Worm (Caenorhabditis elegans): Measurements from ENCODE around the gene F01G10.9.

DNA sequence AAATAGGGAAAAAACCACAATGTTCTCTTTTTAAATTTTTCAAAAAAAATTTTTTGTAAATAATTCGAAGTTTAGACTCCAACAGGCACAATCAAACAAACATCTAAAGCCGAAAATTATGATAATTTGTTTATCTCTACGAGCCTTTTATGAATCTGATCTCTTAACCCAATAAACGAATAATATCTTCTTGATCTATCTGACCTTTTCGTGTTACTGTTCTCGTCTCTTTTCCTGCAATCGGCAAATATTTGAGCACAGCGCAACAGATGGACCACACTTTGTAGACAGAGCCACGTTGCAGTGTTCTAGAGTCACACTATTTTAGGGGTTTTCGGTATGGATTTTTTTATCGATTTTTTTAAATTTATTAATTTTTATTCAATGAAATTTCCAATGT, 7.7 kb downstream of the F01G10.9 start:
- TF ChIP-seq fkh-6 (tag; optimal IDR thresholded peaks at IDR 0.05): no peak
- no peak for TF ChIP-seq ama-1 (optimal IDR thresholded peaks at IDR 0.05)
- TF ChIP-seq odd-2 (tag; optimal IDR thresholded peaks at IDR 0.05): no peak
